Fruit fly (Drosophila melanogaster): Measurements from ENCODE around the gene ncd.
A peak's percentile ranks its signal among the peaks of the same experiment; 100 is the strongest.

Gene ncd

DNA sequence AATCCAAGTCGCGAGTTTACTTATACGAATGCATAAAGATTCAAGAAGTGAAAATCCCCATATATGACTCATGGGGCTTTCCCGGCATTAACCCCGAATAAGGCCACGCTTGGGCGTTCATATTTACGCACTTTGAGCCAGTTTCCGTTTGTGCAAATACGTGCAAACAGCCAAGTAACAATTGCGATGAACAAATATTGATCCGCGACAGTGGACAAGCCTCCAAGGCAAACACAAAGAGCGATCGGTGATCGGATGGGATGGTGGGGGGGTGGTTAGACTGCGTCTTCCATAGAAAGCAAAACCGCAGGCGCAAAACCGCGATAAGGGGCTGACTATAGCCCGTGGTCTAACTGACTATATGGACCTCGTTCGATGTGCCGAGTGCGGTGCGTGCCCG lies 49.7 kb downstream of the ncd start (continued):
- TF ChIP-seq CG7963 (GFP tag; IDR thresholded peaks at IDR 0.05; ENCODE audit: partially characterized antibody) (no peak), CG12659 (GFP tag; optimal IDR thresholded peaks at IDR 0.05) (no peak), CG30020 (tag; optimal IDR thresholded peaks at IDR 0.05) (no peak), nerfin-2 (GFP tag; IDR thresholded peaks at IDR 0.05; ENCODE audit: partially characterized antibody) (no peak), Ada2b (GFP tag; IDR thresholded peaks at IDR 0.05) (no peak), Atf-2 (GFP tag; optimal IDR thresholded peaks at IDR 0.05) (peak; percentile 6), dimm (GFP tag; IDR thresholded peaks at IDR 0.05) (no peak), ERR (GFP tag; optimal IDR thresholded peaks at IDR 0.05) (no peak), trh (GFP tag; optimal IDR thresholded peaks at IDR 0.05) (no peak), az2 (GFP tag; optimal IDR thresholded peaks at IDR 0.05) (no peak), gcm2 (GFP tag; optimal IDR thresholded peaks at IDR 0.05) (no peak), CG14667 (GFP tag; IDR thresholded peaks at IDR 0.05) (no peak), dmrt99B (tag; optimal IDR thresholded peaks at IDR 0.05) (peak; percentile 0), CG11093 (GFP tag; IDR thresholded peaks at IDR 0.05) (no peak), CG31388 (GFP tag; optimal IDR thresholded peaks at IDR 0.05) (no peak), Eip74EF (GFP tag; optimal IDR thresholded peaks at IDR 0.05) (peak in 1 of 2 experiments; percentile 3), cwo (GFP tag; optimal IDR thresholded peaks at IDR 0.05) (no peak), CG6791 (GFP tag; IDR thresholded peaks at IDR 0.05; ENCODE audit: partially characterized antibody) (no peak), B-H2 (GFP tag; optimal IDR thresholded peaks at IDR 0.05) (no peak), CG11247 (GFP tag; IDR thresholded peaks at IDR 0.05) (no peak), CG1603 (tag; optimal IDR thresholded peaks at IDR 0.05) (peak; percentile 59), cato (GFP tag; optimal IDR thresholded peaks at IDR 0.05; ENCODE audit: borderline replicate concordance) (no peak), lmd (GFP tag; IDR thresholded peaks at IDR 0.05) (no peak), CG10959 (GFP tag; IDR thresholded peaks at IDR 0.05) (no peak), pb (GFP tag; optimal IDR thresholded peaks at IDR 0.05) (no peak), wek (GFP tag; optimal IDR thresholded peaks at IDR 0.05) (peak; percentile 67), Hr51 (GFP tag; optimal IDR thresholded peaks at IDR 0.05) (no peak), CG8290 (GFP tag; optimal IDR thresholded peaks at IDR 0.05) (no peak), CG8290 (tag; optimal IDR thresholded peaks at IDR 0.05) (peak in 1 of 2 experiments; percentile 72), HLH54F (GFP tag; optimal IDR thresholded peaks at IDR 0.05) (no peak), CG10147 (GFP tag; optimal IDR thresholded peaks at IDR 0.05) (no peak), Drgx (GFP tag; IDR thresholded peaks at IDR 0.05) (peak; percentile 36), corto (GFP tag; optimal IDR thresholded peaks at IDR 0.05) (no peak), ken (GFP tag; IDR thresholded peaks at IDR 0.05) (0 out of 3 replicates have a peak, but pooled peaks have one; percentile 40), HLH3B (GFP tag; IDR thresholded peaks at IDR 0.05) (peak; percentile 41; the same call in 1 of the 2 replicates), CrebB (tag; optimal IDR thresholded peaks at IDR 0.05) (no peak), CG14014 (GFP tag; IDR thresholded peaks at IDR 0.05) (peak; percentile 37; the same call in 1 of the 2 replicates), CG4707 (GFP tag; optimal IDR thresholded peaks at IDR 0.05) (no peak), Blimp-1 (GFP tag; optimal IDR thresholded peaks at IDR 0.05) (no peak), Myb (GFP tag; optimal IDR thresholded peaks at IDR 0.05) (no peak), scrt (GFP tag; optimal IDR thresholded peaks at IDR 0.05) (no peak), CG33557 (GFP tag; optimal IDR thresholded peaks at IDR 0.05) (no peak), fd102C (GFP tag; optimal IDR thresholded peaks at IDR 0.05) (no peak), CG17568 (GFP tag; optimal IDR thresholded peaks at IDR 0.05) (no peak), CG17802 (tag; optimal IDR thresholded peaks at IDR 0.05) (peak; percentile 0), ATbp (GFP tag; optimal IDR thresholded peaks at IDR 0.05) (peak; percentile 80), CG14441 (GFP tag; IDR thresholded peaks at IDR 0.05) (no peak; the same call in 1 of the 2 replicates), amos (GFP tag; IDR thresholded peaks at IDR 0.05; ENCODE audit: partially characterized antibody) (no peak), gsb-n (tag; optimal IDR thresholded peaks at IDR 0.05) (no peak), Dref (GFP tag; IDR thresholded peaks at IDR 0.05) (no peak), cas (GFP tag; IDR thresholded peaks at IDR 0.05) (no peak)

All from whole organism, embryonic.